Fruit fly (Drosophila melanogaster) S2 (cell line): ENCODE data around the gene shakB.

Experiments
- CG8478 ChIP-seq: fragments of >200 bp; optimal IDR thresholded peaks from 2 replicates; lab custom pipeline; 2018
- CTCF ChIP-seq, 2 experiments: fragments of >200 bp; optimal IDR thresholded peaks; 2 replicates each; lab custom pipeline; 2018

- TF ChIP-seq CG8478 (lab: Kevin White, UChicago) (no peak), CTCF (optimal IDR thresholded peaks at IDR 0.05; lab: Kevin White, UChicago) (no peak)
These were observed 38.7 kb upstream of the shakB start, which contains the start of gene CG1304 for dm6 chrX:20965369-20966040.
